Worm (Caenorhabditis elegans): ENCODE measurements around the gene ipla-5.

The ipla-5 gene

DNA sequence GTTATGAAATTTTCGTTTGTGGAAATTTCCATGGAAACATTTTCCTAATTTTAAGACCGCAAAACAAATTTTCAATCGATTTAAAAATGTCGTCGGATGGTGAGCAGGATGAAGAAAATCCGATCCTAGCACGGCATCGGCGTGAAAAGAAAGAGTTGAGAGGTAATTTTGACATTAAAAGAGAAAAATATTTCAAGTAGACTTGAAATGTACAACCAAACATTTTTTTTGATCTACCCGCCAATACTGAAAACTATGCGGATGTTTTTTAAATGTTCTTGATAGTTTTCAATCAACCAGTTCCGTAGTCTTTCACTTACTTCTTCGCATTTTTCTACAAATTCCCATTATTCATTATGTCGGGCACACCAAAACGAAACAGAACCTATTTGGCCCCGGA, 13.1 kb downstream of the ipla-5 start, which contains the start of gene otub-3:
Gene otub-3 (plus strand): TSS at position 56 of the 400 bp plus-strand sequence.
- TF ChIP-seq unc-55 (GFP tag; optimal IDR thresholded peaks at IDR 0.05) (no peak), nhr-25 (tag; optimal IDR thresholded peaks at IDR 0.05) (no peak), R02D3.7 (tag; optimal IDR thresholded peaks at IDR 0.05) (no peak), skn-1 (tag; optimal IDR thresholded peaks at IDR 0.05) (no peak), aly-2 (tag; optimal IDR thresholded peaks at IDR 0.05) (no peak), snpc-4 (tag; optimal IDR thresholded peaks at IDR 0.05) (no peak), lsy-2 (tag; optimal IDR thresholded peaks at IDR 0.05) (no peak), fos-1 (tag; optimal IDR thresholded peaks at IDR 0.05) (no peak), unc-62 (GFP tag; optimal IDR thresholded peaks at IDR 0.05) (no peak), lin-13 (GFP tag; optimal IDR thresholded peaks at IDR 0.05) (no peak), F13H6.1 (tag; optimal IDR thresholded peaks at IDR 0.05) (no peak), ztf-11 (tag; optimal IDR thresholded peaks at IDR 0.05) (no peak), elt-3 (tag; optimal IDR thresholded peaks at IDR 0.05) (no peak), C34F6.9 (tag; optimal IDR thresholded peaks at IDR 0.05) (no peak), sem-4 (tag; optimal IDR thresholded peaks at IDR 0.05) (no peak), egl-27 (tag; optimal IDR thresholded peaks at IDR 0.05) (no peak), ztf-4 (tag; optimal IDR thresholded peaks at IDR 0.05) (no peak), unc-39 (tag; optimal IDR thresholded peaks at IDR 0.05) (no peak)

DNA sequence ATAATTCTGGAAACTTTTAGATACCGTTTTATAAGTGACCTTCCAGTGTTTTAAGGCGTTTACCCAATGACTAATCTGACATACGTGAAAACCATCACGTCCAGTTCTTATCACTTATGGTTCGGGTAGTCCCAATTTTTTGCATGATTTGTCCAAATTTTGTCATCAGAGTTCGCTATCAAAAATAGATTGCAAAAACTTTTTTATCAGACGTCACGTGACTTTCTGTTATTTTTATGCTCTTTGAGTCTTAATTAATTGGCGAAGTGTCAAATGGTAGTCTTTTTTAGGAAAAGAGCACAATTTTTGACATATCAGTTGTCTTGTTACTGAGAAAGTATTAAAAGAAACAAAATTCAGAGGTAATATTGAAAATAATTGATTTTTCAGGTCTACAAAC, 14.6 kb downstream of the ipla-5 start:
- TF ChIP-seq alr-1 (tag; optimal IDR thresholded peaks at IDR 0.05) (no peak), fos-1 (tag; optimal IDR thresholded peaks at IDR 0.05) (peak; percentile 16), crh-2 (tag; optimal IDR thresholded peaks at IDR 0.05) (peak; percentile 1), egl-27 (tag; optimal IDR thresholded peaks at IDR 0.05) (no peak), sma-9 (GFP tag; optimal IDR thresholded peaks at IDR 0.05) (peak; percentile 38), sma-9 (tag; optimal IDR thresholded peaks at IDR 0.05) (no peak), R02D3.7 (tag; optimal IDR thresholded peaks at IDR 0.05) (no peak)

DNA sequence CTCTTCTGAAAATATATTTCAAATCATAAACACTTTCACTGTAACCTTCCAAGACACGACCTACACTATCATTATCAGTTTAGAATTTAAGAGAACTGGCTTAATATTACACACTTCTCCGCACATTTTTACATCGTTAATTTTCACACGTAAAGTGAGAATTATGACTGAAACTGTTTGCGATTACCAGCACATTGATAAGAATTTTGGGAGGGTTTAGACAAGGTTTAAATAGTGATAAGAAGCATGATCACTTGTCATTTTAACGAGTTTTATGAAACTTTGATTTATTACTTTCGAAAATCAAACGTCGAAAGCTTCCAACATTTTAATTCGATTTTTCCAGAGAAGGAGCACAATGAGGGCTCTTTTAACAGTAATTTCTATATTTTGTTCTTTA, 15.4 kb downstream of the ipla-5 start, which contains the start of gene F21D5.3:
Gene F21D5.3 (plus strand): TSS at position 347 of the 400 bp plus-strand sequence.
- TF ChIP-seq unc-62 (GFP tag; optimal IDR thresholded peaks at IDR 0.05): no peak
- TF ChIP-seq gmeb-1 (tag; optimal IDR thresholded peaks at IDR 0.05): peak; percentile 16
- TF ChIP-seq R02D3.7 (tag; optimal IDR thresholded peaks at IDR 0.05): no peak
- peak; percentile 42 for TF ChIP-seq sma-9 (GFP tag; optimal IDR thresholded peaks at IDR 0.05)
- TF ChIP-seq sma-9 (tag; optimal IDR thresholded peaks at IDR 0.05): no peak
- peak; percentile 94 for TF ChIP-seq fos-1 (tag; optimal IDR thresholded peaks at IDR 0.05)
- TF ChIP-seq ZK546.5 (tag; optimal IDR thresholded peaks at IDR 0.05): no peak
- peak; percentile 41 for TF ChIP-seq crh-2 (tag; optimal IDR thresholded peaks at IDR 0.05)
- no peak for TF ChIP-seq sem-4 (tag; optimal IDR thresholded peaks at IDR 0.05)

DNA sequence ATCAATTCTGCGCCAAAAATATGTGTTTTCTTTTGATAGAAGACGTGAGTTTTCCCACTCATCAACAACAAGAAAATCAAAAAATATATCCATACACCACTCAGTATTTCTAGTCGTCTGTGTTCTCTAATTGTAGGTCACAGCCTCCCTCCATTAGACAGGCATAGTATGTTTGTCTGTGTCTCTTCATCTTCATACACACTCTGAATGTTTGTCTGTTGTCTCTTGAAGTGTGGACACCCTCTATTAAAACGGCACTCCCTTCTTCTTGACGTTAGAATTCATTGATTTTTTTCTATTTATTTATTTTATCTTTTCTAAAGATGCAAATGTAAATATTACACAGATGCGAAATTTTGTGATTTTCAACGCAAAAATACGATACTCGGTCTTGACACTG, 22.3 kb downstream of the ipla-5 start:
- TF ChIP-seq lsy-2 (tag; optimal IDR thresholded peaks at IDR 0.05) (peak in 1 of 2 experiments; percentile 17), Y55F3AM.14 (GFP tag; optimal IDR thresholded peaks at IDR 0.05) (no peak), unc-62 (GFP tag; optimal IDR thresholded peaks at IDR 0.05) (no peak), C34F6.9 (tag; optimal IDR thresholded peaks at IDR 0.05) (peak; percentile 62)

DNA sequence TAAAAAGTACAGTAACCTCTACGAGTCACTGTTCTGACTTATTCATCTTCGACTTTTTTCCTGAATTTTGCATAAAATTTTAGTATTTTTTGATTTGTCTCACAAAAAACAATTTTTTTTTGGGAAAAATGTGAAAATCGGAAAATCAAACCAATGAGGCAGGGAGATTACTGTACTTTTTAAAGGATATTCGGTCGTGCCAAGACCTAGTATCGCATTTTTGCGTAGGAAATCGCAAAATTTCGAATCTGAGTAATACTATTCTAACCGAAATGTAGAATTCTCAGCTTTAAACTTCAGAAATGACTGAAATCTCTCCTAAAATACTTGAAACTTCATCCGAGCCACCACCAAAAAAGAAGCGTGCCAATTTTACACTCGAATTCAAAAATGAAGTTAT, 22.7 kb downstream of the ipla-5 start, which contains the start of gene F21D5.4:
Gene F21D5.4 (plus strand): TSS at position 301 of the 400 bp plus-strand sequence.
- no peak for TF ChIP-seq mbf-1 (tag; optimal IDR thresholded peaks at IDR 0.05)
- no peak for TF ChIP-seq fos-1 (tag; optimal IDR thresholded peaks at IDR 0.05)
- no peak for TF ChIP-seq alr-1 (tag; optimal IDR thresholded peaks at IDR 0.05)
- no peak for TF ChIP-seq nhr-237 (tag; optimal IDR thresholded peaks at IDR 0.05)
- TF ChIP-seq ztf-11 (tag; optimal IDR thresholded peaks at IDR 0.05): no peak
- TF ChIP-seq nhr-10 (tag; optimal IDR thresholded peaks at IDR 0.05): no peak
- no peak for TF ChIP-seq egl-27 (tag; optimal IDR thresholded peaks at IDR 0.05)
- TF ChIP-seq nhr-25 (tag; optimal IDR thresholded peaks at IDR 0.05): no peak
- TF ChIP-seq Y55F3AM.14 (GFP tag; optimal IDR thresholded peaks at IDR 0.05): no peak
- no peak for TF ChIP-seq mab-5 (tag; optimal IDR thresholded peaks at IDR 0.05)

DNA sequence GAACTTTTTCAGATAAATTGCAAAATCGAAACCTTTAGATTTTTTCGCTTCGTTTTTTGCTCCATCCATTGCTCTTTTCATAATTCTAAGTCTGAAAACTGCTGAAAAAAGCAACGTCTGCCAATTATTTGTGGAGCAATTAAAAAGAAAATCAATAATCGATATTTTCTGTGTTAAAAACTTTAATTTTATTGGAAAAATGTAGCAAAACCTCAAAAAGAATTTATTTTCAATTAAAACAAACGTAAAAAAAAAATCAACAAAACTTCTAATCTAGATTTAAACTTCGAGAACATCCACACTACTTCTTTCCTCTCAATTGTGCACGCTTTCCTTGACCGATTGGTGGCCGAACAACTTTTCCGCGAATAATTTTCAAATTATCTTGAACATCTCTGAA, 24.2 kb downstream of the ipla-5 start, which contains the start of gene F21D5.5:
Gene F21D5.5 (minus strand): TSS at position 101 of the 400 bp plus-strand sequence.
- TF ChIP-seq lsy-2 (tag; optimal IDR thresholded peaks at IDR 0.05): no peak
- no peak for TF ChIP-seq ama-1 (optimal IDR thresholded peaks at IDR 0.05)
- TF ChIP-seq ceh-16 (tag; optimal IDR thresholded peaks at IDR 0.05): no peak
- no peak for TF ChIP-seq snpc-4 (tag; optimal IDR thresholded peaks at IDR 0.05)
- TF ChIP-seq crh-2 (tag; optimal IDR thresholded peaks at IDR 0.05): no peak
- TF ChIP-seq unc-62 (GFP tag; optimal IDR thresholded peaks at IDR 0.05): no peak
- no peak for TF ChIP-seq nhr-10 (tag; optimal IDR thresholded peaks at IDR 0.05)
- TF ChIP-seq F13H6.1 (tag; optimal IDR thresholded peaks at IDR 0.05): no peak
- no peak for TF ChIP-seq nhr-237 (tag; optimal IDR thresholded peaks at IDR 0.05)
- no peak for TF ChIP-seq zag-1 (tag; optimal IDR thresholded peaks at IDR 0.05)
- TF ChIP-seq sma-3 (GFP tag; optimal IDR thresholded peaks at IDR 0.05): no peak
- TF ChIP-seq ztf-4 (tag; optimal IDR thresholded peaks at IDR 0.05): no peak
- TF ChIP-seq egl-27 (tag; optimal IDR thresholded peaks at IDR 0.05): no peak
- no peak for TF ChIP-seq elt-3 (tag; optimal IDR thresholded peaks at IDR 0.05)
- no peak for TF ChIP-seq ztf-1 (GFP tag; conservative IDR thresholded peaks at IDR 0.05)
